Worm (Caenorhabditis elegans) whole organism, midembryonic: ENCODE results near the gene pro-3.

Experiments
- flt-1 ChIP-seq: fragments of 200-800 bp; sonication (Bioruptor generic); IDR thresholded peaks from 2 replicates; pipeline ENCODE4 v1.3.6; 2022; ENCODE audit warnings: missing genetic modification characterization, missing compliant biosample characterization
- klf-2 ChIP-seq: fragments of 200-800 bp; sonication (Bioruptor generic); conservative IDR thresholded peaks from 2 replicates; pipeline ENCODE4 v1.3.6; 2022; ENCODE audit warnings: missing genetic modification reagents, missing genetic modification characterization, missing compliant biosample characterization

ce11 chrV:19131848-19132401 lies 13.7 kb upstream of the pro-3 start:
- TF ChIP-seq klf-2 (GFP tag; lab: Robert Waterston, UW) (no peak), flt-1 (no peak)
